Fruit fly (Drosophila melanogaster) whole organism, embryonic: ENCODE results near the gene chic.

Experiments used
- Antp ChIP-seq: fragments of 200-800 bp; sonication (Bioruptor generic); optimal IDR thresholded peaks from 3 replicates; lab custom pipeline; 2016; ENCODE audit warnings: missing biosample characterization, missing genetic modification characterization
- CG14710 ChIP-seq: fragments of 200-800 bp; sonication (Bioruptor generic); optimal IDR thresholded peaks from 3 replicates; lab custom pipeline; 2019; ENCODE audit warnings: missing biosample characterization, mild to moderate bottlenecking, missing genetic modification characterization, moderate library complexity
- CG15011 ChIP-seq: fragments of 200-800 bp; sonication (Bioruptor generic); optimal IDR thresholded peaks from 3 replicates; lab custom pipeline; 2018; ENCODE audit warnings: missing biosample characterization, mild to moderate bottlenecking, missing genetic modification characterization
- CG15696 ChIP-seq: fragments of 200-800 bp; sonication (Bioruptor generic); optimal IDR thresholded peaks from 2 replicates; lab custom pipeline; 2019; ENCODE audit warnings: missing biosample characterization, mild to moderate bottlenecking, missing genetic modification characterization, moderate library complexity
- CG17361 ChIP-seq: fragments of 200-800 bp; sonication (Bioruptor generic); IDR thresholded peaks from 3 replicates; pipeline ENCODE4 v1.3.6; 2022; ENCODE audit warnings: missing biosample characterization, missing genetic modification characterization
- CG17568 ChIP-seq: fragments of 200-800 bp; sonication (Bioruptor generic); optimal IDR thresholded peaks from 2 replicates; lab custom pipeline; 2018; ENCODE audit warnings: missing biosample characterization, mild to moderate bottlenecking, missing genetic modification characterization, moderate library complexity
- CG18262 ChIP-seq: fragments of 200-800 bp; optimal IDR thresholded peaks from 3 replicates; lab custom pipeline; 2019; ENCODE audit warnings: missing biosample characterization, mild to moderate bottlenecking, missing genetic modification characterization, moderate library complexity
- CG2202 ChIP-seq: fragments of 200-800 bp; sonication (Bioruptor generic); optimal IDR thresholded peaks from 2 replicates; lab custom pipeline; 2018; ENCODE audit warnings: missing biosample characterization, mild to moderate bottlenecking, missing genetic modification characterization
- CG2678 ChIP-seq: fragments of 200-800 bp; sonication (Bioruptor generic); optimal IDR thresholded peaks from 3 replicates; lab custom pipeline; 2019; ENCODE audit warnings: missing biosample characterization, mild to moderate bottlenecking, missing genetic modification characterization, moderate library complexity
- CG31441 ChIP-seq: fragments of 200-800 bp; sonication (Bioruptor generic); IDR thresholded peaks from 2 replicates; pipeline ENCODE4 v1.3.6; 2022; ENCODE audit warnings: missing biosample characterization, missing genetic modification characterization
- CG3847 ChIP-seq: fragments of 200-800 bp; sonication (Bioruptor generic); IDR thresholded peaks from 2 replicates; pipeline ENCODE4 v1.3.6; 2022; ENCODE audit warnings: missing biosample characterization, missing genetic modification characterization
- CG6689 ChIP-seq: fragments of 200-800 bp; sonication (Bioruptor generic); IDR thresholded peaks from 2 replicates; pipeline ENCODE4 v1.3.6; 2022; ENCODE audit warnings: missing biosample characterization, missing genetic modification characterization
- CG8089 ChIP-seq: fragments of 200-800 bp; sonication (Bioruptor generic); optimal IDR thresholded peaks from 3 replicates; lab custom pipeline; 2016; ENCODE audit warnings: missing biosample characterization, missing genetic modification characterization
- CoRest ChIP-seq: fragments of 200-800 bp; sonication (Bioruptor generic); optimal IDR thresholded peaks from 3 replicates; lab custom pipeline; 2018; ENCODE audit warnings: missing biosample characterization, mild to moderate bottlenecking, missing genetic modification characterization, moderate library complexity
- D ChIP-seq, 2 experiments: fragments of 200-800 bp in 1 of 2; fragments of >200 bp in 1 of 2; sonication (Bioruptor generic) in 1 of 2; optimal IDR thresholded peaks; 2 replicates in 1 of 2; 3 replicates in 1 of 2; lab custom pipeline; 2017; ENCODE audit warnings: mild to moderate bottlenecking in 1 of 2, missing biosample characterization in 1 of 2, missing genetic modification characterization in 1 of 2, missing genetic modification reagents in 1 of 2
- Hmr ChIP-seq: fragments of 200-800 bp; sonication (Bioruptor generic); optimal IDR thresholded peaks from 3 replicates; lab custom pipeline; 2017; ENCODE audit warnings: mild to moderate bottlenecking, missing biosample characterization, missing genetic modification reagents, missing genetic modification characterization
- Hr39 ChIP-seq: fragments of >200 bp; optimal IDR thresholded peaks from 2 replicates; lab custom pipeline; 2017
- Kr ChIP-seq: fragments of 200-800 bp; sonication (Bioruptor generic); optimal IDR thresholded peaks from 2 replicates; lab custom pipeline; 2017; ENCODE audit warnings: missing biosample characterization, mild to moderate bottlenecking, missing genetic modification characterization
- Ssrp ChIP-seq: fragments of 200-800 bp; sonication (Bioruptor generic); optimal IDR thresholded peaks from 2 replicates; lab custom pipeline; 2018; ENCODE audit warnings: missing biosample characterization, mild to moderate bottlenecking, missing genetic modification characterization, moderate library complexity
- Xbp1 ChIP-seq: fragments of 200-800 bp; sonication (Bioruptor generic); optimal IDR thresholded peaks from 3 replicates; lab custom pipeline; 2016; ENCODE audit warnings: missing biosample characterization, mild to moderate bottlenecking, missing genetic modification characterization
- Xrp1 ChIP-seq: fragments of 200-800 bp; sonication (Bioruptor generic); IDR thresholded peaks from 2 replicates; pipeline ENCODE4 v1.3.6; 2022; ENCODE audit warnings: missing biosample characterization, missing genetic modification characterization
- ara ChIP-seq: fragments of 200-800 bp; sonication (Bioruptor generic); IDR thresholded peaks from 2 replicates; pipeline ENCODE4 v1.3.6; 2022; ENCODE audit warnings: missing biosample characterization, missing genetic modification characterization
- ase ChIP-seq: fragments of 200-800 bp; sonication (Bioruptor generic); IDR thresholded peaks from 3 replicates; pipeline ENCODE4 v1.3.6; 2022; ENCODE audit warnings: missing biosample characterization, missing genetic modification characterization
- cas ChIP-seq: fragments of 200-800 bp; sonication (Bioruptor generic); IDR thresholded peaks from 2 replicates; pipeline ENCODE4 v1.3.6; 2022; ENCODE audit warnings: missing biosample characterization, missing genetic modification characterization
- crol ChIP-seq: fragments of 200-800 bp; sonication (Bioruptor generic); IDR thresholded peaks from 2 replicates; pipeline ENCODE4 v1.3.6; 2022; ENCODE audit warnings: missing biosample characterization, missing genetic modification characterization
- dimm ChIP-seq: fragments of 200-800 bp; sonication (Bioruptor generic); IDR thresholded peaks from 2 replicates; pipeline ENCODE4 v1.3.6; 2022; ENCODE audit warnings: missing biosample characterization, missing genetic modification characterization
- dm ChIP-seq: fragments of 200-800 bp; sonication (Bioruptor generic); optimal IDR thresholded peaks from 3 replicates; lab custom pipeline; 2016; ENCODE audit warnings: missing biosample characterization, missing genetic modification characterization
- dmrt11E ChIP-seq: fragments of 200-800 bp; sonication (Bioruptor generic); optimal IDR thresholded peaks from 3 replicates; lab custom pipeline; 2018; ENCODE audit warnings: missing biosample characterization, mild to moderate bottlenecking, missing genetic modification characterization, moderate library complexity
- dmrt99B ChIP-seq: fragments of 200-800 bp; sonication (Bioruptor generic); optimal IDR thresholded peaks from 2 replicates; lab custom pipeline; 2018; ENCODE audit warnings: missing biosample characterization, mild to moderate bottlenecking, missing genetic modification characterization, moderate library complexity
- emc ChIP-seq: fragments of 200-800 bp; sonication (Bioruptor generic); optimal IDR thresholded peaks from 2 replicates; lab custom pipeline; 2016; ENCODE audit warnings: missing biosample characterization, missing genetic modification characterization
- ewg ChIP-seq: fragments of 200-800 bp; sonication (Bioruptor generic); optimal IDR thresholded peaks from 3 replicates; lab custom pipeline; 2017; ENCODE audit warnings: mild to moderate bottlenecking, missing biosample characterization, missing genetic modification reagents, missing genetic modification characterization
- lola ChIP-seq, 3 experiments: fragments of >200 bp in 2 of 3; fragments of 200-800 bp in 1 of 3; sonication (Bioruptor generic) in 1 of 3; optimal IDR thresholded peaks; 2 replicates each; lab custom pipeline; 2017 to 2019; ENCODE audit warnings: missing biosample characterization in 3 of 3, missing genetic modification characterization in 3 of 3, mild to moderate bottlenecking in 1 of 3, moderate library complexity in 1 of 3
- nmo ChIP-seq: fragments of 200-800 bp; sonication (Bioruptor generic); optimal IDR thresholded peaks from 2 replicates; lab custom pipeline; 2018; ENCODE audit warnings: missing biosample characterization, mild to moderate bottlenecking, missing genetic modification characterization, moderate library complexity
- repo ChIP-seq: fragments of 200-800 bp; sonication (Bioruptor generic); optimal IDR thresholded peaks from 2 replicates; lab custom pipeline; 2016; ENCODE audit warnings: missing biosample characterization, missing genetic modification characterization
- toy ChIP-seq: fragments of 200-800 bp; sonication (Bioruptor generic); IDR thresholded peaks from 2 replicates; pipeline ENCODE4 v1.3.6; 2022; ENCODE audit warnings: missing biosample characterization, missing genetic modification characterization
- trem ChIP-seq: fragments of 200-800 bp; optimal IDR thresholded peaks from 3 replicates; lab custom pipeline; 2019; ENCODE audit warnings: missing biosample characterization, mild to moderate bottlenecking, missing genetic modification characterization, moderate library complexity
- ttk ChIP-seq: fragments of 200-800 bp; sonication (Bioruptor generic); IDR thresholded peaks from 2 replicates; pipeline ENCODE4 v2.1.2; 2022; ENCODE audit warnings: missing biosample characterization, missing genetic modification characterization
- usp ChIP-seq: fragments of >200 bp; optimal IDR thresholded peaks from 2 replicates; lab custom pipeline; 2017; ENCODE audit warnings: missing biosample characterization, missing genetic modification characterization
- wor ChIP-seq: fragments of 200-800 bp; sonication (Bioruptor generic); IDR thresholded peaks from 2 replicates; pipeline ENCODE4 v1.3.6; 2022; ENCODE audit warnings: missing biosample characterization, missing genetic modification characterization
- zf30C ChIP-seq: fragments of 200-800 bp; sonication (Bioruptor generic); optimal IDR thresholded peaks from 3 replicates; lab custom pipeline; 2018; ENCODE audit warnings: missing biosample characterization, mild to moderate bottlenecking, missing genetic modification characterization

The chic gene

dm6 chr2L:6022793-6023192 lies 42.0 kb upstream of the chic start (continued):
- TF ChIP-seq toy (GFP tag; lab: Robert Waterston, UW) (no peak), dmrt99B (tag; lab: Kevin White, UChicago) (peak; percentile 29), CG3847 (GFP tag; lab: Robert Waterston, UW) (no peak), CG14710 (peak; percentile 54), CG15011 (GFP tag; lab: Kevin White, UChicago) (no peak), Hr39 (no peak), CG15696 (tag; lab: Kevin White, UChicago) (peak; percentile 65), lola (GFP tag; optimal IDR thresholded peaks at IDR 0.05; lab: Kevin White, UChicago) (peak in 1 of 3 experiments; percentile 58), crol (GFP tag; lab: Robert Waterston, UW) (no peak), CG18262 (peak; percentile 71), nmo (GFP tag; lab: Kevin White, UChicago) (peak; percentile 57), trem (tag; lab: Kevin White, UChicago) (peak; percentile 7), dmrt11E (tag; lab: Kevin White, UChicago) (peak; percentile 13), CG6689 (GFP tag; lab: Robert Waterston, UW) (0 out of 2 replicates have a peak, but pooled peaks have one; percentile 24), dimm (no peak), zf30C (GFP tag; lab: Kevin White, UChicago) (no peak), ase (GFP tag; lab: Robert Waterston, UW) (no peak), cas (GFP tag; lab: Robert Waterston, UW) (no peak), emc (no peak), ara (GFP tag; lab: Robert Waterston, UW) (no peak), CG2678 (peak; percentile 56), ewg (GFP tag; lab: Kevin White, UChicago) (no peak), usp (GFP tag; lab: Kevin White, UChicago) (no peak), Xbp1 (peak; percentile 3), Xrp1 (peak; percentile 62), Ssrp (peak; percentile 44), CG31441 (GFP tag; lab: Robert Waterston, UW) (peak; percentile 47; the same call in 1 of the 2 replicates), CG17361 (GFP tag; lab: Robert Waterston, UW) (peak; percentile 61), D (optimal IDR thresholded peaks at IDR 0.05; lab: Kevin White, UChicago) (no peak), D (GFP tag; optimal IDR thresholded peaks at IDR 0.05; lab: Kevin White, UChicago) (peak; percentile 10), ttk (no peak), wor (GFP tag; lab: Robert Waterston, UW) (no peak), repo (no peak), dm (GFP tag; lab: Kevin White, UChicago) (no peak), Antp (GFP tag; lab: Kevin White, UChicago) (no peak)

- TF ChIP-seq CG2202 (tag; lab: Kevin White, UChicago) (no peak), CoRest (tag; lab: Kevin White, UChicago) (no peak), CG8089 (GFP tag; lab: Kevin White, UChicago) (no peak), Hmr (GFP tag; lab: Kevin White, UChicago) (no peak), Kr (GFP tag; lab: Kevin White, UChicago) (no peak), CG17568 (GFP tag; lab: Kevin White, UChicago) (no peak)
Measured at dm6 chr2L:6020535-6020934, 39.7 kb upstream of the chic start, which contains the start of gene CG13996. Gene CG13996 (plus strand): TSS chr2L:6020835.
